Fruit fly (Drosophila melanogaster) whole organism, prepupa: ENCODE data around the gene GstD10.

ENCODE experiments used
- Blimp-1 ChIP-seq: fragments of 200-800 bp; sonication (Bioruptor generic); optimal IDR thresholded peaks from 3 replicates; lab custom pipeline; 2017; ENCODE audit warnings: missing biosample characterization, missing genetic modification characterization, mild to moderate bottlenecking, moderate library complexity, missing genetic modification reagents
- CG11762 ChIP-seq: fragments of 200-800 bp; sonication (Bioruptor generic); optimal IDR thresholded peaks from 3 replicates; lab custom pipeline; 2016; ENCODE audit warnings: missing biosample characterization, missing genetic modification characterization; ENCODE audit not compliant: insufficient read depth
- CG15336 ChIP-seq: fragments of 200-800 bp; sonication (Bioruptor generic); IDR thresholded peaks from 2 replicates; pipeline ENCODE4 v1.3.6; 2022; ENCODE audit warnings: missing biosample characterization, missing genetic modification characterization
- CG16779 ChIP-seq: fragments of 200-800 bp; sonication (Bioruptor generic); optimal IDR thresholded peaks from 3 replicates; lab custom pipeline; 2017; ENCODE audit warnings: missing biosample characterization, mild to moderate bottlenecking, missing genetic modification characterization
- CG3032 ChIP-seq: fragments of 200-800 bp; optimal IDR thresholded peaks from 2 replicates; lab custom pipeline; 2019; ENCODE audit warnings: missing biosample characterization, mild to moderate bottlenecking, missing genetic modification characterization, moderate library complexity
- CG31627 ChIP-seq: fragments of 200-800 bp; sonication (Bioruptor generic); optimal IDR thresholded peaks from 3 replicates; lab custom pipeline; 2016; ENCODE audit warnings: missing biosample characterization, missing genetic modification characterization
- CG32006 ChIP-seq: fragments of 200-800 bp; sonication (Bioruptor generic); optimal IDR thresholded peaks from 3 replicates; lab custom pipeline; 2017; ENCODE audit warnings: missing biosample characterization, mild to moderate bottlenecking, missing genetic modification characterization
- CG34406 ChIP-seq: fragments of 200-800 bp; sonication (Bioruptor generic); optimal IDR thresholded peaks from 3 replicates; lab custom pipeline; 2016; ENCODE audit warnings: missing biosample characterization, missing genetic modification characterization
- CG3919 ChIP-seq: fragments of 200-800 bp; sonication (Bioruptor generic); optimal IDR thresholded peaks from 3 replicates; lab custom pipeline; 2016; ENCODE audit warnings: missing biosample characterization, missing genetic modification characterization
- CG6163 ChIP-seq: fragments of 200-800 bp; sonication (Bioruptor generic); IDR thresholded peaks from 3 replicates; pipeline ENCODE4 v1.3.6; 2022; ENCODE audit warnings: missing biosample characterization, missing genetic modification characterization
- CG6276 ChIP-seq: fragments of 200-800 bp; sonication (Bioruptor generic); optimal IDR thresholded peaks from 2 replicates; lab custom pipeline; 2017; ENCODE audit warnings: missing biosample characterization, mild to moderate bottlenecking, missing genetic modification characterization
- CG6808 ChIP-seq: fragments of 200-800 bp; sonication (Bioruptor generic); optimal IDR thresholded peaks from 3 replicates; lab custom pipeline; 2017; ENCODE audit warnings: missing biosample characterization, missing genetic modification characterization, mild to moderate bottlenecking, moderate library complexity, missing genetic modification reagents
- CG6854 ChIP-seq: fragments of 200-800 bp; sonication (Bioruptor generic); optimal IDR thresholded peaks from 2 replicates; lab custom pipeline; 2017; ENCODE audit warnings: missing biosample characterization, mild to moderate bottlenecking, missing genetic modification characterization
- CG7368 ChIP-seq: fragments of 200-800 bp; sonication (Bioruptor generic); optimal IDR thresholded peaks from 3 replicates; lab custom pipeline; 2016; ENCODE audit warnings: missing biosample characterization, missing genetic modification characterization
- CG8319 ChIP-seq: fragments of 200-800 bp; sonication (Bioruptor generic); optimal IDR thresholded peaks from 3 replicates; lab custom pipeline; 2016; ENCODE audit warnings: missing biosample characterization, missing genetic modification characterization
- CG8632 ChIP-seq: fragments of 200-800 bp; sonication (Bioruptor generic); optimal IDR thresholded peaks from 3 replicates; lab custom pipeline; 2016; ENCODE audit warnings: missing biosample characterization, missing genetic modification characterization
- CG9139 ChIP-seq: fragments of 200-800 bp; sonication (Bioruptor generic); optimal IDR thresholded peaks from 3 replicates; lab custom pipeline; 2017; ENCODE audit warnings: missing biosample characterization, mild to moderate bottlenecking, missing genetic modification characterization
- Eip75B ChIP-seq: fragments of 200-800 bp; sonication (Bioruptor generic); optimal IDR thresholded peaks from 3 replicates; lab custom pipeline; 2016; ENCODE audit warnings: missing biosample characterization, missing genetic modification characterization
- Eip78C ChIP-seq: fragments of 200-800 bp; sonication (Bioruptor generic); peaks from one replicate; lab custom pipeline; 2016; ENCODE audit warnings: missing biosample characterization, missing genetic modification characterization
- Eip93F ChIP-seq: fragments of 200-800 bp; sonication (Bioruptor generic); optimal IDR thresholded peaks from 2 replicates; lab custom pipeline; 2016; ENCODE audit warnings: missing biosample characterization, mild to moderate bottlenecking, missing genetic modification characterization
- Ets21C ChIP-seq: fragments of 200-800 bp; sonication (Bioruptor generic); optimal IDR thresholded peaks from 3 replicates; lab custom pipeline; 2016; ENCODE audit warnings: missing biosample characterization, missing genetic modification characterization
- Ets96B ChIP-seq: fragments of 200-800 bp; optimal IDR thresholded peaks from 2 replicates; lab custom pipeline; 2019; ENCODE audit warnings: missing biosample characterization, mild to moderate bottlenecking, missing genetic modification characterization, moderate library complexity
- Gug ChIP-seq: fragments of 200-800 bp; sonication (Bioruptor generic); IDR thresholded peaks from 2 replicates; pipeline ENCODE4 v1.3.6; 2022; ENCODE audit warnings: missing biosample characterization, missing genetic modification characterization
- Hr38 ChIP-seq: sonication (Bioruptor generic); optimal IDR thresholded peaks from 2 replicates; lab custom pipeline; 2016; ENCODE audit warnings: missing biosample characterization, missing genetic modification characterization
- Met ChIP-seq: fragments of 200-800 bp; sonication (Bioruptor generic); optimal IDR thresholded peaks from 3 replicates; lab custom pipeline; 2016; ENCODE audit warnings: missing biosample characterization, missing genetic modification characterization
- Smox ChIP-seq: fragments of 200-800 bp; sonication (Bioruptor generic); optimal IDR thresholded peaks from 3 replicates; lab custom pipeline; 2016; ENCODE audit warnings: missing biosample characterization, missing genetic modification characterization
- Sox14 ChIP-seq: fragments of 200-800 bp; sonication (Bioruptor generic); optimal IDR thresholded peaks from 3 replicates; lab custom pipeline; 2016; ENCODE audit warnings: missing biosample characterization, missing genetic modification characterization
- achi ChIP-seq: fragments of 200-800 bp; sonication (Bioruptor generic); optimal IDR thresholded peaks from 3 replicates; lab custom pipeline; 2016; ENCODE audit warnings: missing biosample characterization, missing genetic modification characterization
- cyc ChIP-seq: fragments of 200-800 bp; sonication (Bioruptor generic); optimal IDR thresholded peaks from 3 replicates; lab custom pipeline; 2016; ENCODE audit warnings: missing biosample characterization, missing genetic modification characterization
- dac ChIP-seq: fragments of 200-800 bp; sonication (Bioruptor generic); optimal IDR thresholded peaks from 2 replicates; lab custom pipeline; 2017; ENCODE audit warnings: missing biosample characterization, mild to moderate bottlenecking, missing genetic modification characterization
- dsx ChIP-seq: fragments of 200-800 bp; optimal IDR thresholded peaks from 3 replicates; lab custom pipeline; 2019; ENCODE audit warnings: missing biosample characterization, mild to moderate bottlenecking, missing genetic modification characterization, moderate library complexity; ENCODE audit not compliant: poor library complexity, severe bottlenecking
- eg ChIP-seq: fragments of 200-800 bp; sonication (Bioruptor generic); IDR thresholded peaks from 3 replicates; pipeline ENCODE4 v1.3.6; 2022; ENCODE audit warnings: missing biosample characterization, missing genetic modification characterization
- esn ChIP-seq: fragments of 200-800 bp; sonication (Bioruptor generic); optimal IDR thresholded peaks from 2 replicates; lab custom pipeline; 2016; ENCODE audit warnings: missing biosample characterization, mild to moderate bottlenecking, missing genetic modification characterization, moderate library complexity
- fkh ChIP-seq: fragments of 200-800 bp; sonication (Bioruptor generic); optimal IDR thresholded peaks from 3 replicates; lab custom pipeline; 2017; ENCODE audit warnings: missing biosample characterization, mild to moderate bottlenecking, missing genetic modification characterization, moderate library complexity
- net ChIP-seq: fragments of 200-800 bp; sonication (Bioruptor generic); optimal IDR thresholded peaks from 3 replicates; lab custom pipeline; 2016; ENCODE audit warnings: missing biosample characterization, missing genetic modification characterization
- pdm3 ChIP-seq: fragments of 200-800 bp; sonication (Bioruptor generic); optimal IDR thresholded peaks from 3 replicates; lab custom pipeline; 2016; ENCODE audit warnings: missing biosample characterization, missing genetic modification characterization
- spab ChIP-seq: fragments of 200-800 bp; sonication (Bioruptor generic); optimal IDR thresholded peaks from 2 replicates; lab custom pipeline; 2017; ENCODE audit warnings: missing biosample characterization, mild to moderate bottlenecking, missing genetic modification characterization, missing genetic modification reagents
- ss ChIP-seq, 2 experiments: fragments of 200-800 bp; sonication (Bioruptor generic); optimal IDR thresholded peaks; 2 replicates in 1 of 2; 3 replicates in 1 of 2; lab custom pipeline; 2017 to 2018; ENCODE audit warnings: mild to moderate bottlenecking in 2 of 2, missing biosample characterization in 2 of 2, missing genetic modification characterization in 2 of 2, moderate library complexity in 1 of 2
- svp ChIP-seq: fragments of 200-800 bp; sonication (Bioruptor generic); peaks from one replicate; lab custom pipeline; 2016; ENCODE audit warnings: missing biosample characterization, missing genetic modification characterization
- topi ChIP-seq: fragments of 200-800 bp; sonication (Bioruptor generic); optimal IDR thresholded peaks from 3 replicates; lab custom pipeline; 2016; ENCODE audit warnings: missing biosample characterization, missing genetic modification characterization
- vri ChIP-seq: fragments of 200-800 bp; sonication (Bioruptor generic); optimal IDR thresholded peaks from 3 replicates; lab custom pipeline; 2016; ENCODE audit warnings: missing biosample characterization, mild to moderate bottlenecking, missing genetic modification characterization

Gene GstD10

dm6 chr3R:12361962-12362497 is 3.5 kb downstream of the GstD10 start:
- TF ChIP-seq vri (no peak), CG6854 (no peak)

dm6 chr3R:12359837-12360236 is 5.7 kb downstream of the GstD10 start, which contains the start of gene CG4115:
Gene CG4115 (plus strand): TSS chr3R:12360008.
- peak; percentile 57 for TF ChIP-seq Eip78C (GFP tag; lab: Kevin White, UChicago)
- TF ChIP-seq topi (GFP tag; lab: Kevin White, UChicago), result no peak
- TF ChIP-seq CG6808 (GFP tag; lab: Kevin White, UChicago), result no peak
- TF ChIP-seq CG31627 (GFP tag; lab: Kevin White, UChicago), result no peak
- TF ChIP-seq CG6276, result no peak
- TF ChIP-seq fkh (GFP tag; lab: Kevin White, UChicago), result no peak
- peak; percentile 26 for TF ChIP-seq CG6854
- TF ChIP-seq CG3919 (GFP tag; lab: Kevin White, UChicago), result peak; percentile 1
- TF ChIP-seq spab (GFP tag; lab: Kevin White, UChicago), result no peak
- TF ChIP-seq Blimp-1 (GFP tag; lab: Kevin White, UChicago), result peak; percentile 75

- TF ChIP-seq CG32006 (GFP tag; lab: Kevin White, UChicago), result no peak
- TF ChIP-seq dac (GFP tag; lab: Kevin White, UChicago), result no peak
- no peak for TF ChIP-seq Blimp-1 (GFP tag; lab: Kevin White, UChicago)
- TF ChIP-seq esn, result peak; percentile 8
Observed at dm6 chr3R:12356044-12356443, 9.5 kb downstream of the GstD10 start, which contains the start of gene MBD-R2. Gene MBD-R2 (minus strand): TSS chr3R:12356265.

- TF ChIP-seq CG6808 (GFP tag; lab: Kevin White, UChicago), result no peak
- TF ChIP-seq CG8319 (GFP tag; lab: Kevin White, UChicago), result no peak
- no peak for TF ChIP-seq Blimp-1 (GFP tag; lab: Kevin White, UChicago)
- TF ChIP-seq Hr38, result no peak
- no peak for TF ChIP-seq CG11762 (GFP tag; lab: Kevin White, UChicago)
- TF ChIP-seq CG16779 (tag; lab: Kevin White, UChicago), result no peak
- TF ChIP-seq achi (GFP tag; lab: Kevin White, UChicago), result no peak
- TF ChIP-seq Eip78C (GFP tag; lab: Kevin White, UChicago), result no peak
- no peak for TF ChIP-seq spab (GFP tag; lab: Kevin White, UChicago)
- no peak for TF ChIP-seq svp (GFP tag; lab: Kevin White, UChicago)
- no peak for TF ChIP-seq CG3919 (GFP tag; lab: Kevin White, UChicago)
- no peak for TF ChIP-seq Smox (GFP tag; lab: Kevin White, UChicago)
- no peak for TF ChIP-seq CG34406 (GFP tag; lab: Kevin White, UChicago)
- no peak for TF ChIP-seq CG6276
- TF ChIP-seq CG3032, result no peak
- no peak for TF ChIP-seq Ets21C (GFP tag; lab: Kevin White, UChicago)
- TF ChIP-seq Eip93F (GFP tag; lab: Kevin White, UChicago), result no peak
Observed at dm6 chr3R:12352003-12352402, 13.5 kb downstream of the GstD10 start, which contains the start of gene CG10041. Gene CG10041 (minus strand): TSS chr3R:12352103.

- no peak for TF ChIP-seq Eip78C (GFP tag; lab: Kevin White, UChicago)
- no peak for TF ChIP-seq CG11762 (GFP tag; lab: Kevin White, UChicago)
- TF ChIP-seq Sox14 (GFP tag; lab: Kevin White, UChicago), result no peak
- TF ChIP-seq Eip75B (GFP tag; lab: Kevin White, UChicago), result no peak
- no peak for TF ChIP-seq CG6276
- TF ChIP-seq eg (GFP tag; lab: Robert Waterston, UW), result no peak
- no peak for TF ChIP-seq Ets21C (GFP tag; lab: Kevin White, UChicago)
- TF ChIP-seq CG9139 (GFP tag; lab: Kevin White, UChicago), result no peak
- no peak for TF ChIP-seq CG15336 (GFP tag; lab: Robert Waterston, UW)
- TF ChIP-seq Eip93F (GFP tag; lab: Kevin White, UChicago), result no peak
- no peak for TF ChIP-seq vri
- peak; percentile 12 for TF ChIP-seq CG3032
- TF ChIP-seq spab (GFP tag; lab: Kevin White, UChicago), result no peak
- TF ChIP-seq dsx (GFP tag; lab: Kevin White, UChicago), result no peak
- no peak for TF ChIP-seq CG6163
- peak; percentile 28 for TF ChIP-seq Met (GFP tag; lab: Kevin White, UChicago)
- TF ChIP-seq CG8632 (GFP tag; lab: Kevin White, UChicago), result no peak
- TF ChIP-seq Ets96B (tag; lab: Kevin White, UChicago), result no peak
- TF ChIP-seq CG7368 (GFP tag; lab: Kevin White, UChicago), result no peak
- no peak for TF ChIP-seq Gug
- TF ChIP-seq CG32006 (GFP tag; lab: Kevin White, UChicago), result no peak
- peak; percentile 36 for TF ChIP-seq cyc (GFP tag; lab: Kevin White, UChicago)
- no peak for TF ChIP-seq achi (GFP tag; lab: Kevin White, UChicago)
- TF ChIP-seq ss (GFP tag; optimal IDR thresholded peaks at IDR 0.05; lab: Kevin White, UChicago), result no peak
- TF ChIP-seq dac (GFP tag; lab: Kevin White, UChicago), result no peak
- TF ChIP-seq net (GFP tag; lab: Kevin White, UChicago), result no peak
- TF ChIP-seq pdm3 (GFP tag; lab: Kevin White, UChicago), result peak; percentile 35
- no peak for TF ChIP-seq fkh (GFP tag; lab: Kevin White, UChicago)
Observed at dm6 chr3R:12350497-12350896, 15.0 kb downstream of the GstD10 start, which contains the start of gene CG10038. Gene CG10038 (minus strand): TSS chr3R:12350644.
